Worm (Caenorhabditis elegans) whole organism, mixed stage, embryonic: Measurements from ENCODE around the gene cht-6.

Source experiments
- M03D4.4 ChIP-seq: sonication (generic microtip); optimal IDR thresholded peaks from 2 replicates; lab custom pipeline; 2017; ENCODE audit warnings: mild to moderate bottlenecking, missing genetic modification characterization, missing compliant biosample characterization
- bed-3 ChIP-seq: fragments of 200-800 bp; sonication (Bioruptor generic); optimal IDR thresholded peaks from 3 replicates; lab custom pipeline; 2018; ENCODE audit warnings: mild to moderate bottlenecking, missing genetic modification characterization, moderate library complexity, missing compliant biosample characterization
- blmp-1 ChIP-seq: fragments of 150-350 bp; optimal IDR thresholded peaks from 2 replicates; lab custom pipeline; 2014; ENCODE audit warnings: missing biosample characterization, missing genetic modification characterization
- ceh-39 ChIP-seq: fragments of 150-350 bp; optimal IDR thresholded peaks from 2 replicates; lab custom pipeline; 2014; ENCODE audit warnings: missing biosample characterization, missing genetic modification characterization
- ceh-43 ChIP-seq: fragments of 200-800 bp; sonication (Bioruptor generic); optimal IDR thresholded peaks from 2 replicates; lab custom pipeline; 2018; ENCODE audit warnings: mild to moderate bottlenecking, missing genetic modification characterization, moderate library complexity, missing compliant biosample characterization
- ceh-83 ChIP-seq: fragments of 200-800 bp; sonication (Bioruptor generic); optimal IDR thresholded peaks from 2 replicates; lab custom pipeline; 2018; ENCODE audit warnings: mild to moderate bottlenecking, missing genetic modification characterization, missing compliant biosample characterization
- cnd-1 ChIP-seq: fragments of 200-800 bp; sonication (Bioruptor generic); optimal IDR thresholded peaks from 2 replicates; lab custom pipeline; 2018; ENCODE audit warnings: mild to moderate bottlenecking, missing genetic modification characterization, missing compliant biosample characterization
- elt-1 ChIP-seq: sonication (generic microtip); optimal IDR thresholded peaks from 2 replicates; lab custom pipeline; 2017; ENCODE audit warnings: missing genetic modification characterization, mild to moderate bottlenecking, missing compliant biosample characterization, antibody characterized with exemption, moderate library complexity, borderline replicate concordance; ENCODE audit not compliant: insufficient read depth
- ham-2 ChIP-seq: fragments of 200-800 bp; sonication (Bioruptor generic); optimal IDR thresholded peaks from 2 replicates; lab custom pipeline; 2018; ENCODE audit warnings: mild to moderate bottlenecking, missing genetic modification characterization, missing compliant biosample characterization
- hlh-1 ChIP-seq: fragments of 150-350 bp; optimal IDR thresholded peaks from 2 replicates; lab custom pipeline; 2014; ENCODE audit warnings: missing biosample characterization, missing genetic modification reagents, missing genetic modification characterization
- lin-13 ChIP-seq: fragments of 150-350 bp; optimal IDR thresholded peaks from 2 replicates; lab custom pipeline; 2014; ENCODE audit warnings: missing biosample characterization, missing genetic modification characterization
- lin-32 ChIP-seq: fragments of 200-800 bp; sonication (Bioruptor generic); optimal IDR thresholded peaks from 2 replicates; lab custom pipeline; 2018; ENCODE audit warnings: mild to moderate bottlenecking, missing genetic modification characterization, missing compliant biosample characterization
- mab-5 ChIP-seq: fragments of 150-350 bp; optimal IDR thresholded peaks from 2 replicates; lab custom pipeline; 2014; ENCODE audit warnings: missing biosample characterization, missing genetic modification characterization
- mep-1 ChIP-seq: fragments of 150-350 bp; optimal IDR thresholded peaks from 2 replicates; lab custom pipeline; 2017; ENCODE audit warnings: missing biosample characterization, missing genetic modification reagents, missing genetic modification characterization, inconsistent platforms
- mls-2 ChIP-seq: sonication (generic microtip); optimal IDR thresholded peaks from 2 replicates; lab custom pipeline; 2016; ENCODE audit warnings: mild to moderate bottlenecking, missing genetic modification characterization, moderate library complexity, missing compliant biosample characterization
- nhr-12 ChIP-seq: fragments of 150-350 bp; optimal IDR thresholded peaks from 2 replicates; lab custom pipeline; 2014; ENCODE audit warnings: missing biosample characterization, missing genetic modification characterization
- nhr-2 ChIP-seq: fragments of 150-350 bp; optimal IDR thresholded peaks from 2 replicates; lab custom pipeline; 2014; ENCODE audit warnings: missing biosample characterization, missing genetic modification characterization
- nhr-237 ChIP-seq: fragments of 150-350 bp; optimal IDR thresholded peaks from 2 replicates; lab custom pipeline; 2014; ENCODE audit warnings: missing biosample characterization, missing genetic modification characterization
- nhr-28 ChIP-seq: fragments of 150-350 bp; optimal IDR thresholded peaks from 2 replicates; lab custom pipeline; 2014; ENCODE audit warnings: missing biosample characterization, missing genetic modification characterization
- nhr-76 ChIP-seq: sonication (generic microtip); optimal IDR thresholded peaks from 2 replicates; lab custom pipeline; 2017; ENCODE audit warnings: missing biosample characterization, missing genetic modification characterization
- pha-4 ChIP-seq: fragments of 150-350 bp; optimal IDR thresholded peaks from 2 replicates; lab custom pipeline; 2018; ENCODE audit warnings: missing biosample characterization, missing genetic modification reagents, missing genetic modification characterization
- sem-2 ChIP-seq: fragments of 200-800 bp; sonication (Bioruptor generic); optimal IDR thresholded peaks from 2 replicates; lab custom pipeline; 2018; ENCODE audit warnings: mild to moderate bottlenecking, missing genetic modification characterization, missing compliant biosample characterization
- snpc-4 ChIP-seq: fragments of 150-350 bp; optimal IDR thresholded peaks from 2 replicates; lab custom pipeline; 2014; ENCODE audit warnings: missing biosample characterization, missing genetic modification characterization
- sptf-1 ChIP-seq: sonication (generic microtip); optimal IDR thresholded peaks from 2 replicates; lab custom pipeline; 2017; ENCODE audit warnings: mild to moderate bottlenecking, missing genetic modification characterization, moderate library complexity, missing compliant biosample characterization
- tbx-8 ChIP-seq: fragments of 200-800 bp; sonication (Bioruptor generic); optimal IDR thresholded peaks from 2 replicates; lab custom pipeline; 2018; ENCODE audit warnings: mild to moderate bottlenecking, missing genetic modification characterization, moderate library complexity, missing compliant biosample characterization
- unc-120 ChIP-seq: sonication (generic microtip); optimal IDR thresholded peaks from 2 replicates; lab custom pipeline; 2017; ENCODE audit warnings: missing genetic modification characterization, missing compliant biosample characterization; ENCODE audit not compliant: poor library complexity, severe bottlenecking
- unc-39 ChIP-seq: fragments of 150-350 bp; optimal IDR thresholded peaks from 2 replicates; lab custom pipeline; 2014; ENCODE audit warnings: missing biosample characterization, missing genetic modification characterization
- unc-62 ChIP-seq: fragments of 150-350 bp; optimal IDR thresholded peaks from 2 replicates; lab custom pipeline; 2014; ENCODE audit warnings: missing biosample characterization, missing genetic modification reagents, missing genetic modification characterization
- zip-8 ChIP-seq: fragments of 150-350 bp; optimal IDR thresholded peaks from 2 replicates; lab custom pipeline; 2014; ENCODE audit warnings: missing biosample characterization, missing genetic modification characterization
- ztf-11 ChIP-seq: fragments of 150-350 bp; optimal IDR thresholded peaks from 2 replicates; lab custom pipeline; 2014; ENCODE audit warnings: missing biosample characterization, missing genetic modification characterization

Gene cht-6

ce11 chrV:6414985-6415384, at the start of gene cht-6:
TSS of gene cht-6 (plus strand) at chrV:6414993.
- TF ChIP-seq lin-32 (GFP tag; lab: Kevin White, UChicago), result no peak
- TF ChIP-seq mep-1 (tag; lab: Kevin White, UChicago), result no peak
- no peak for TF ChIP-seq hlh-1 (tag; lab: Kevin White, UChicago)
- TF ChIP-seq nhr-2 (tag; lab: Kevin White, UChicago), result no peak
- TF ChIP-seq mab-5 (tag; lab: Kevin White, UChicago), result no peak
- no peak for TF ChIP-seq zip-8 (tag; lab: Kevin White, UChicago)
- TF ChIP-seq bed-3 (GFP tag; lab: Kevin White, UChicago), result no peak
- no peak for TF ChIP-seq ceh-83 (GFP tag; lab: Kevin White, UChicago)
- TF ChIP-seq nhr-76 (tag; lab: Kevin White, UChicago), result no peak
- TF ChIP-seq pha-4 (tag; lab: Kevin White, UChicago), result no peak
- no peak for TF ChIP-seq tbx-8 (GFP tag; lab: Kevin White, UChicago)
- no peak for TF ChIP-seq blmp-1
- TF ChIP-seq sem-2, result no peak
- TF ChIP-seq nhr-28 (tag; lab: Kevin White, UChicago), result no peak

- TF ChIP-seq pha-4 (tag; lab: Kevin White, UChicago), result no peak
- no peak for TF ChIP-seq M03D4.4 (tag; lab: Kevin White, UChicago)
- TF ChIP-seq unc-39 (tag; lab: Kevin White, UChicago), result no peak
- no peak for TF ChIP-seq snpc-4 (tag; lab: Kevin White, UChicago)
- TF ChIP-seq nhr-12, result no peak
- no peak for TF ChIP-seq sem-2
- no peak for TF ChIP-seq zip-8 (tag; lab: Kevin White, UChicago)
- no peak for TF ChIP-seq ham-2
- TF ChIP-seq, all 35 proteins: peak for 0
Measured at ce11 chrV:6365597-6365996, 49.2 kb upstream of the cht-6 start, which contains the start of gene cest-33. TSS of gene cest-33 (minus strand) at chrV:6365671.

DNA sequence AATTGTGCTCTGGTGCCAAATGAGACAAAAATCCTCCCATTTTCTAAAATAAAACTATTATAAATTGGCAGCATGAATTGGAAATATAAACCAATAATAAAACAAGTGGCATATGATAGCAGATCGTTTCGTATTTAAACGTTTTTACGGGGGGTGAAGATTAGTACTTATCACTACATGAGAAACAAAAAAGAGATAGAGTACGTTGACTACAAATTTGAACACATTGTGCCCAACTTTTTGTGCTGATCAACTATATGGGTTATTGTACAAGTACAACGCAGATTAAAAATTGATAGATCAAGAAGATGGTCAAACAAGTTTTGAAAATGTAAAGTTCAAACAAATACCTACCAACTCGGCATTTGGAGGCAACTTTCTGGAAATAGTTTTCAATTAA, 46.3 kb upstream of the cht-6 start:
- TF ChIP-seq unc-39 (tag; lab: Kevin White, UChicago) (no peak), lin-13 (no peak), ceh-43 (GFP tag; lab: Kevin White, UChicago) (no peak), cnd-1 (tag; lab: Kevin White, UChicago) (no peak), tbx-8 (GFP tag; lab: Kevin White, UChicago) (no peak), ham-2 (no peak), mab-5 (tag; lab: Kevin White, UChicago) (no peak), nhr-2 (tag; lab: Kevin White, UChicago) (no peak), nhr-76 (tag; lab: Kevin White, UChicago) (no peak), zip-8 (tag; lab: Kevin White, UChicago) (no peak), mls-2 (no peak), ceh-39 (tag; lab: Kevin White, UChicago) (no peak)

ce11 chrV:6374844-6375243, 39.9 kb upstream of the cht-6 start, which contains the start of gene F13H6.5:
TSS of gene F13H6.5 (minus strand) at chrV:6374944.
- TF ChIP-seq elt-1 (tag; lab: Kevin White, UChicago) (no peak), snpc-4 (tag; lab: Kevin White, UChicago) (no peak), unc-62 (GFP tag; lab: Kevin White, UChicago) (no peak), sptf-1 (no peak), lin-32 (GFP tag; lab: Kevin White, UChicago) (no peak), cnd-1 (tag; lab: Kevin White, UChicago) (no peak), nhr-237 (tag; lab: Kevin White, UChicago) (no peak), hlh-1 (tag; lab: Kevin White, UChicago) (no peak)

DNA sequence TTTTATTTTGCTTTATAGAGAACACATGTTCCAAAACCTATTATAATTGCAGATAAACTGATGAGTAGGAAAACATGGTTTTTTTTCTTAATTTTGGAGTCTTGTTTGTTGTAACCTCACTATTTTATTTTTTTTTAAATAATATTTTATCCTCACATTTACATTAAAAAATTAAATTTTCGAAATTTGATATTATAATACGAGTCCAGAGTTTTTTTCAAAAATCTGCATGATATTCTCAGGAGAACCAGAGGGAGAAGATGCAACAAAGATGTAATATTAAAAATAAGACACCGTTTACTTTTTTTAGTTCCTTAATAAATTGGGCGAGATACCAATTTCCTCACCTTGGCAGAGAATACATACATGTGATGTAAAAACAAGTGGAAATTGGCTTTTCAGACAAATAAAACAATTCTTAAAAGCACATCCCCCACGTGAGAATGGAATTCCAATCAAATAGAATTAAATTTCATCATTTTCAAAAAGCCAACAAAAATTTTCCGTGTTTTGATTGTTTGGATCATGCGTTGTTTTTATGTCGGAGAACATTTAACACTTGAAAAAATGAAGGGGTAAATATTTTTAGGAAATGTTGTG, 29.0 kb upstream of the cht-6 start:
- TF ChIP-seq nhr-2 (tag; lab: Kevin White, UChicago) (no peak), sem-2 (no peak), blmp-1 (no peak), cnd-1 (tag; lab: Kevin White, UChicago) (no peak), ztf-11 (tag; lab: Kevin White, UChicago) (no peak), mls-2 (no peak), unc-120 (tag; lab: Kevin White, UChicago) (no peak), tbx-8 (GFP tag; lab: Kevin White, UChicago) (no peak), zip-8 (tag; lab: Kevin White, UChicago) (no peak), elt-1 (tag; lab: Kevin White, UChicago) (no peak), hlh-1 (tag; lab: Kevin White, UChicago) (no peak), mab-5 (tag; lab: Kevin White, UChicago) (no peak), lin-32 (GFP tag; lab: Kevin White, UChicago) (no peak), M03D4.4 (tag; lab: Kevin White, UChicago) (no peak), ceh-83 (GFP tag; lab: Kevin White, UChicago) (no peak)
